Worm (Caenorhabditis elegans): Measurements from ENCODE around the gene plc-4.

The plc-4 gene

ce11 chrIV:7547843-7548578 is 35.5 kb upstream of the plc-4 start, which contains the start of the genes cdd-2 and oef-1 (continued):
- TF ChIP-seq attf-5 (GFP tag; optimal IDR thresholded peaks at IDR 0.05), result no peak
- peak; percentile 84 for TF ChIP-seq rcor-1 (GFP tag; IDR thresholded peaks at IDR 0.05)
- TF ChIP-seq sdz-38 (tag; optimal IDR thresholded peaks at IDR 0.05), result no peak
- no peak for TF ChIP-seq F10E7.11 (tag; optimal IDR thresholded peaks at IDR 0.05)
- no peak for TF ChIP-seq F55B11.4 (tag; optimal IDR thresholded peaks at IDR 0.05; ENCODE audit: borderline replicate concordance, insufficient read depth)
- peak; percentile 85 for TF ChIP-seq tlf-1 (GFP tag; optimal IDR thresholded peaks at IDR 0.05)
- no peak for TF ChIP-seq chd-7 (tag; optimal IDR thresholded peaks at IDR 0.05)
- TF ChIP-seq lsy-27 (tag; optimal IDR thresholded peaks at IDR 0.05; ENCODE audit: borderline replicate concordance, insufficient read depth), result no peak
- no peak for TF ChIP-seq ceh-40 (GFP tag; IDR thresholded peaks at IDR 0.05)
- TF ChIP-seq ztf-3 (GFP tag; optimal IDR thresholded peaks at IDR 0.05), result no peak
- no peak for TF ChIP-seq F57A8.1 (GFP tag; optimal IDR thresholded peaks at IDR 0.05)
- no peak for TF ChIP-seq mxl-1 (tag; optimal IDR thresholded peaks at IDR 0.05)
- no peak for TF ChIP-seq nhr-80 (tag; optimal IDR thresholded peaks at IDR 0.05)
- TF ChIP-seq ztf-22 (GFP tag; optimal IDR thresholded peaks at IDR 0.05), result no peak
- TF ChIP-seq mes-4 (tag; optimal IDR thresholded peaks at IDR 0.05), result no peak
- no peak for TF ChIP-seq snpc-4 (GFP tag; optimal IDR thresholded peaks at IDR 0.05)
- TF ChIP-seq snpc-4 (tag; optimal IDR thresholded peaks at IDR 0.05), result peak in 3 of 4 experiments; percentile 18 to 61 (median 48)
- peak; percentile 86 for TF ChIP-seq attf-6 (GFP tag; IDR thresholded peaks at IDR 0.05)
- peak; percentile 96 for TF ChIP-seq D2030.7 (GFP tag; IDR thresholded peaks at IDR 0.05)
- no peak for TF ChIP-seq mel-28 (tag; optimal IDR thresholded peaks at IDR 0.05; ENCODE audit: borderline replicate concordance)
- no peak for TF ChIP-seq Y56A3A.18 (GFP tag; IDR thresholded peaks at IDR 0.05)
- no peak for TF ChIP-seq tbx-9 (tag; optimal IDR thresholded peaks at IDR 0.05; ENCODE audit: borderline replicate concordance)
- TF ChIP-seq F52B5.7 (tag; optimal IDR thresholded peaks at IDR 0.05), result no peak
- TF ChIP-seq xnd-1 (tag; optimal IDR thresholded peaks at IDR 0.05), result peak; percentile 87
- peak; percentile 85 for TF ChIP-seq F33H1.4 (GFP tag; IDR thresholded peaks at IDR 0.05)
- no peak for TF ChIP-seq hlh-12 (tag; optimal IDR thresholded peaks at IDR 0.05)
- TF ChIP-seq snpc-1.3 (tag; optimal IDR thresholded peaks at IDR 0.05; ENCODE audit: insufficient read depth), result no peak
- TF ChIP-seq pha-4 (tag; optimal IDR thresholded peaks at IDR 0.05), result no peak
- TF ChIP-seq B0019.2 (GFP tag; conservative IDR thresholded peaks at IDR 0.05), result peak; percentile 95
- TF ChIP-seq fkh-3 (tag; optimal IDR thresholded peaks at IDR 0.05), result no peak
- no peak for TF ChIP-seq die-1 (tag; optimal IDR thresholded peaks at IDR 0.05)
- no peak for TF ChIP-seq snpc-1.1 (tag; optimal IDR thresholded peaks at IDR 0.05; ENCODE audit: insufficient read depth)
- peak; percentile 44; the same call in 1 of the 2 replicates for TF ChIP-seq aptf-2 (GFP tag; conservative IDR thresholded peaks at IDR 0.05)
- no peak; the same call in 1 of the 2 replicates for TF ChIP-seq aptf-3 (GFP tag; IDR thresholded peaks at IDR 0.05)
- peak; percentile 92 for TF ChIP-seq F49E8.2 (tag; optimal IDR thresholded peaks at IDR 0.05; ENCODE audit: insufficient read depth)

DNA sequence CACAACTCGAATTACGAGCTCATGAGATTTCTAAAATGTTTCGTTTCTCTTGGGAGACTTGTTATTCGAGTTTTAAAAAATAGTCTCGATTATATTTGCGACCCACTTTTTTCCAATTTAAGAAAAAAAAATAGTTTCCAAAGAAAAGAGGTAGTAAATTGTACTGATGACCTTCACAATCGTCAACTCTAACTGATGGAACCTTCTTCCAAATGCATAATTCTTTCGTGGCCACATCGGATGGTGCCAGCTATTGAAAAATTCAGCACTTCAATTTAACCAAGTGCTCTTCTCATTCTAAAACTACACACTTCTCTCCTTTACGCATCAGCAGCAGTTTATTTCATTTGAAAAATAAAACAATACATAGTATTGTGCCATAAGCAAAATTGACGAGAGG is 31.2 kb upstream of the plc-4 start:
- TF ChIP-seq ztf-28 (GFP tag; IDR thresholded peaks at IDR 0.05) (no peak), ZK185.1 (tag; optimal IDR thresholded peaks at IDR 0.05; ENCODE audit: poor library complexity, severe bottlenecking) (no peak), Y79H2A.3 (GFP tag; conservative IDR thresholded peaks at IDR 0.05) (no peak), mxl-1 (tag; optimal IDR thresholded peaks at IDR 0.05) (no peak), snpc-1.1 (tag; optimal IDR thresholded peaks at IDR 0.05; ENCODE audit: insufficient read depth) (no peak), nhr-179 (tag; optimal IDR thresholded peaks at IDR 0.05) (no peak), ceh-100 (GFP tag; IDR thresholded peaks at IDR 0.05) (no peak), unc-130 (GFP tag; optimal IDR thresholded peaks at IDR 0.05) (no peak), hsf-1 (GFP tag; IDR thresholded peaks at IDR 0.05) (no peak), dox-1 (GFP tag; IDR thresholded peaks at IDR 0.05) (no peak), him-1 (tag; optimal IDR thresholded peaks at IDR 0.05) (peak; percentile 70), egl-18 (GFP tag; IDR thresholded peaks at IDR 0.05) (no peak), K11D2.4 (GFP tag; IDR thresholded peaks at IDR 0.05) (no peak), ama-1 (optimal IDR thresholded peaks at IDR 0.05) (no peak), ama-1 (GFP tag; optimal IDR thresholded peaks at IDR 0.05) (peak in 1 of 2 experiments; percentile 11), hrde-1 (tag; optimal IDR thresholded peaks at IDR 0.05; ENCODE audit: borderline replicate concordance) (peak; percentile 37)

All from whole organism, young adult.